Worm (Caenorhabditis elegans) whole organism, L3 larva: ENCODE data around the gene C29F5.8.
A peak's percentile ranks its signal among the peaks of the same experiment; 100 is the strongest.

Experiments
- R02D3.7 ChIP-seq: fragments of 150-350 bp; optimal IDR thresholded peaks from 2 replicates; lab custom pipeline; 2014; ENCODE audit warnings: missing biosample characterization, missing genetic modification characterization
- ZK546.5 ChIP-seq: sonication (generic microtip); optimal IDR thresholded peaks from 2 replicates; lab custom pipeline; 2017; ENCODE audit warnings: missing biosample characterization, missing genetic modification characterization
- aly-2 ChIP-seq: fragments of 150-350 bp; optimal IDR thresholded peaks from 2 replicates; lab custom pipeline; 2014; ENCODE audit warnings: missing biosample characterization, missing genetic modification characterization
- ama-1 ChIP-seq: fragments of 150-350 bp; optimal IDR thresholded peaks from 2 replicates; lab custom pipeline; 2018
- ceh-82 ChIP-seq: fragments of 150-350 bp; optimal IDR thresholded peaks from 2 replicates; lab custom pipeline; 2014; ENCODE audit warnings: missing biosample characterization, missing genetic modification characterization
- ceh-9 ChIP-seq: sonication (generic microtip); optimal IDR thresholded peaks from 2 replicates; lab custom pipeline; 2018; ENCODE audit warnings: missing biosample characterization, missing genetic modification characterization
- daf-12 ChIP-seq: fragments of 150-350 bp; optimal IDR thresholded peaks from 2 replicates; lab custom pipeline; 2014; ENCODE audit warnings: missing biosample characterization, missing genetic modification reagents, missing genetic modification characterization
- elt-2 ChIP-seq: sonication (generic microtip); optimal IDR thresholded peaks from 2 replicates; lab custom pipeline; 2016; ENCODE audit warnings: missing genetic modification reagents, mild to moderate bottlenecking, missing genetic modification characterization, missing compliant biosample characterization
- elt-3 ChIP-seq, 3 experiments: fragments of 150-350 bp in 1 of 3; sonication (generic microtip) in 2 of 3; optimal IDR thresholded peaks; 2 replicates in 2 of 3; 4 replicates in 1 of 3; lab custom pipeline; 2014 to 2017; ENCODE audit warnings: missing biosample characterization in 3 of 3, missing genetic modification characterization in 3 of 3
- fkh-10 ChIP-seq: sonication (generic microtip); optimal IDR thresholded peaks from 2 replicates; lab custom pipeline; 2017; ENCODE audit warnings: missing biosample characterization, missing genetic modification reagents, missing genetic modification characterization
- fos-1 ChIP-seq: fragments of 150-350 bp; optimal IDR thresholded peaks from 2 replicates; lab custom pipeline; 2014; ENCODE audit warnings: missing biosample characterization, missing genetic modification characterization
- hmg-11 ChIP-seq: sonication (generic microtip); optimal IDR thresholded peaks from 2 replicates; lab custom pipeline; 2016; ENCODE audit warnings: missing genetic modification characterization, missing compliant biosample characterization
- jun-1 ChIP-seq: fragments of 150-350 bp; optimal IDR thresholded peaks from 2 replicates; lab custom pipeline; 2014; ENCODE audit warnings: missing biosample characterization, missing genetic modification reagents, missing genetic modification characterization
- lin-39 ChIP-seq: fragments of 150-350 bp; optimal IDR thresholded peaks from 2 replicates; lab custom pipeline; 2018; ENCODE audit warnings: missing biosample characterization, missing genetic modification reagents, missing genetic modification characterization
- lsy-12 ChIP-seq: sonication (generic microtip); optimal IDR thresholded peaks from 2 replicates; lab custom pipeline; 2016; ENCODE audit warnings: mild to moderate bottlenecking, missing genetic modification characterization, missing compliant biosample characterization
- mml-1 ChIP-seq: fragments of 150-350 bp; sonication (generic microtip); optimal IDR thresholded peaks from 3 replicates; lab custom pipeline; 2014; ENCODE audit warnings: missing biosample characterization, missing genetic modification characterization
- nfya-1 ChIP-seq: sonication (generic microtip); optimal IDR thresholded peaks from 2 replicates; lab custom pipeline; 2017; ENCODE audit warnings: missing genetic modification characterization, mild to moderate bottlenecking, missing compliant biosample characterization, antibody characterized with exemption, moderate library complexity; ENCODE audit not compliant: insufficient read depth
- nhr-11 ChIP-seq: fragments of 150-350 bp; optimal IDR thresholded peaks from 2 replicates; lab custom pipeline; 2014; ENCODE audit warnings: missing biosample characterization, missing genetic modification characterization
- nhr-12 ChIP-seq: fragments of 150-350 bp; optimal IDR thresholded peaks from 2 replicates; lab custom pipeline; 2014; ENCODE audit warnings: missing biosample characterization, missing genetic modification characterization
- nhr-23 ChIP-seq: fragments of 150-350 bp; optimal IDR thresholded peaks from 2 replicates; lab custom pipeline; 2014; ENCODE audit warnings: missing biosample characterization, missing genetic modification reagents, missing genetic modification characterization
- nhr-25 ChIP-seq: sonication (generic microtip); optimal IDR thresholded peaks from 2 replicates; lab custom pipeline; 2017; ENCODE audit warnings: missing biosample characterization, missing genetic modification characterization
- nhr-76 ChIP-seq: fragments of 150-350 bp; sonication (generic microtip); optimal IDR thresholded peaks from 5 replicates; lab custom pipeline; 2014; ENCODE audit warnings: missing biosample characterization, missing genetic modification characterization
- nhr-77 ChIP-seq: fragments of 150-350 bp; optimal IDR thresholded peaks from 2 replicates; lab custom pipeline; 2014; ENCODE audit warnings: missing biosample characterization, missing genetic modification characterization
- pha-4 ChIP-seq: fragments of 150-350 bp; optimal IDR thresholded peaks from 2 replicates; lab custom pipeline; 2014; ENCODE audit warnings: missing biosample characterization, missing genetic modification reagents, missing genetic modification characterization
- pqm-1 ChIP-seq: fragments of 150-350 bp; optimal IDR thresholded peaks from 2 replicates; lab custom pipeline; 2017; ENCODE audit warnings: missing biosample characterization, missing genetic modification characterization, inconsistent platforms
- sea-2 ChIP-seq: fragments of 150-350 bp; sonication (generic microtip); optimal IDR thresholded peaks from 4 replicates; lab custom pipeline; 2014; ENCODE audit warnings: missing biosample characterization, missing genetic modification reagents, missing genetic modification characterization
- snpc-4 ChIP-seq: fragments of 150-350 bp; optimal IDR thresholded peaks from 2 replicates; lab custom pipeline; 2014; ENCODE audit warnings: missing biosample characterization, missing genetic modification characterization
- unc-39 ChIP-seq: sonication (generic microtip); optimal IDR thresholded peaks from 4 replicates; lab custom pipeline; 2017; ENCODE audit warnings: missing biosample characterization, missing genetic modification characterization
- zag-1 ChIP-seq: fragments of 150-350 bp; optimal IDR thresholded peaks from 2 replicates; lab custom pipeline; 2014; ENCODE audit warnings: missing biosample characterization, missing genetic modification characterization
- ztf-11 ChIP-seq: fragments of 150-350 bp; optimal IDR thresholded peaks from 2 replicates; lab custom pipeline; 2014; ENCODE audit warnings: missing biosample characterization, missing genetic modification characterization
- ztf-4 ChIP-seq: fragments of 150-350 bp; optimal IDR thresholded peaks from 2 replicates; lab custom pipeline; 2014; ENCODE audit warnings: missing biosample characterization, missing genetic modification characterization

The C29F5.8 gene

ce11 chrII:6333887-6334286 is 27.7 kb downstream of the C29F5.8 start, which contains the start of gene ttc-39B:
Gene ttc-39B, minus strand, starts transcription at chrII:6333987.
- TF ChIP-seq ztf-4 (no peak), elt-2 (tag; lab: Kevin White, UChicago) (no peak), snpc-4 (no peak), nhr-25 (no peak), R02D3.7 (tag; lab: Kevin White, UChicago) (no peak), unc-39 (tag; lab: Kevin White, UChicago) (no peak), aly-2 (tag; lab: Kevin White, UChicago) (no peak), lin-39 (tag; lab: Kevin White, UChicago) (no peak), zag-1 (tag; lab: Kevin White, UChicago) (no peak), nhr-11 (no peak), nhr-23 (no peak), elt-3 (tag; optimal IDR thresholded peaks at IDR 0.05; lab: Kevin White, UChicago) (no peak)

- no peak for TF ChIP-seq sea-2 (GFP tag; lab: Kevin White, UChicago)
- TF ChIP-seq elt-2 (tag; lab: Kevin White, UChicago): peak; percentile 64
Observed at ce11 chrII:6334745-6335260, 28.6 kb downstream of the C29F5.8 start.

- peak; percentile 67 for TF ChIP-seq elt-2 (tag; lab: Kevin White, UChicago)
- TF ChIP-seq unc-39 (tag; lab: Kevin White, UChicago): no peak
- peak; percentile 18 for TF ChIP-seq nhr-11
- TF ChIP-seq pqm-1 (tag; lab: Kevin White, UChicago): peak; percentile 56
- TF ChIP-seq, all 47 proteins: peak for 3
Observed at ce11 chrII:6335358-6335757, 29.1 kb downstream of the C29F5.8 start, which contains the start of gene C32D5.14. Gene C32D5.14, plus strand, starts transcription at chrII:6335488.

ce11 chrII:6339511-6339910 is 33.3 kb downstream of the C29F5.8 start:
- no peak for TF ChIP-seq nhr-77
- TF ChIP-seq mml-1 (tag; lab: Kevin White, UChicago): no peak
- TF ChIP-seq hmg-11 (tag; lab: Kevin White, UChicago): no peak
- TF ChIP-seq ceh-82 (tag; lab: Kevin White, UChicago): no peak
- peak; percentile 44 for TF ChIP-seq pha-4 (tag; lab: Kevin White, UChicago)
- no peak for TF ChIP-seq ZK546.5 (tag; lab: Kevin White, UChicago)
- peak; percentile 51 for TF ChIP-seq elt-2 (tag; lab: Kevin White, UChicago)
- TF ChIP-seq pqm-1 (tag; lab: Kevin White, UChicago): peak; percentile 72

- TF ChIP-seq nhr-76: no peak
- TF ChIP-seq nfya-1 (tag; lab: Kevin White, UChicago): no peak
- TF ChIP-seq fkh-10: no peak
Observed at ce11 chrII:6339948-6340347, 33.7 kb downstream of the C29F5.8 start, which contains the start of gene C32D5.7. Gene C32D5.7, minus strand, starts transcription at chrII:6340048.

ce11 chrII:6341076-6341475 is 34.9 kb downstream of the C29F5.8 start:
- TF ChIP-seq nhr-11 (no peak), ceh-9 (tag; lab: Kevin White, UChicago) (no peak), lsy-12 (tag; lab: Kevin White, UChicago) (no peak), pqm-1 (tag; lab: Kevin White, UChicago) (peak; percentile 57), nhr-12 (no peak), mml-1 (tag; lab: Kevin White, UChicago) (no peak), daf-12 (no peak), ztf-4 (no peak), ama-1 (lab: Kevin White, UChicago) (no peak), fos-1 (tag; lab: Kevin White, UChicago) (no peak), ztf-11 (no peak), jun-1 (tag; lab: Kevin White, UChicago) (no peak), lin-39 (tag; lab: Kevin White, UChicago) (no peak), ceh-82 (tag; lab: Kevin White, UChicago) (no peak), zag-1 (tag; lab: Kevin White, UChicago) (no peak), pha-4 (tag; lab: Kevin White, UChicago) (peak; percentile 25), nhr-23 (peak; percentile 73), snpc-4 (no peak)
